ENCODE assay signal across 3 fruit fly cellular contexts in genomic region chr2L:11039548-11040144, dm6.
TF ChIP-seq lines count a peak whose summit lies in the region.

No protein-coding gene starts in this region.

- TF ChIP-seq CTCF in whole organism, embryonic (GFP tag; optimal IDR thresholded peaks at IDR 0.05; lab: Kevin White, UChicago), result no peak

TF ChIP-seq in whole organism, embryonic, 481 proteins besides CTCF, POLR2A, EP300 and RAD21 (continues in another document):
- TF ChIP-seq CG17829 (tag; optimal IDR thresholded peaks at IDR 0.05; lab: Kevin White, UChicago), result no peak
- no peak for TF ChIP-seq slbo (GFP tag; IDR thresholded peaks at IDR 0.05; lab: Robert Waterston, UW)
- peak; percentile 21 for TF ChIP-seq Deaf1 (tag; optimal IDR thresholded peaks at IDR 0.05; lab: Kevin White, UChicago)
- TF ChIP-seq CHES-1-like (GFP tag; optimal IDR thresholded peaks at IDR 0.05; lab: Kevin White, UChicago), result no peak
- no peak for TF ChIP-seq NK7.1 (GFP tag; optimal IDR thresholded peaks at IDR 0.05; lab: Kevin White, UChicago)
- TF ChIP-seq ci (GFP tag; IDR thresholded peaks at IDR 0.05; lab: Robert Waterston, UW), result no peak
- no peak for TF ChIP-seq jigr1 (GFP tag; IDR thresholded peaks at IDR 0.05; lab: Robert Waterston, UW)
- TF ChIP-seq Doc2 (GFP tag; IDR thresholded peaks at IDR 0.05; lab: Robert Waterston, UW), result no peak
- TF ChIP-seq chm (GFP tag; IDR thresholded peaks at IDR 0.05; lab: Robert Waterston, UW), result peak; percentile 30; the same call in 1 of the 2 replicates
- no peak for TF ChIP-seq tap (tag; optimal IDR thresholded peaks at IDR 0.05; lab: Kevin White, UChicago)
- peak; percentile 35 for TF ChIP-seq sqz (GFP tag; optimal IDR thresholded peaks at IDR 0.05; lab: Kevin White, UChicago)
- TF ChIP-seq oc (tag; optimal IDR thresholded peaks at IDR 0.05; lab: Kevin White, UChicago), result no peak
- TF ChIP-seq cwo (GFP tag; optimal IDR thresholded peaks at IDR 0.05; lab: Kevin White, UChicago), result peak; percentile 80
- no peak for TF ChIP-seq CG6791 (GFP tag; IDR thresholded peaks at IDR 0.05; lab: Robert Waterston, UW; ENCODE audit: partially characterized antibody)
- TF ChIP-seq CG9215 (GFP tag; IDR thresholded peaks at IDR 0.05; lab: Robert Waterston, UW), result no peak
- TF ChIP-seq run (tag; optimal IDR thresholded peaks at IDR 0.05; lab: Kevin White, UChicago), result peak; percentile 16
- TF ChIP-seq CG3995 (GFP tag; optimal IDR thresholded peaks at IDR 0.05; lab: Kevin White, UChicago), result no peak
- no peak for TF ChIP-seq NC2α (GFP tag; optimal IDR thresholded peaks at IDR 0.05; lab: Kevin White, UChicago)
- no peak for TF ChIP-seq CG15696 (tag; optimal IDR thresholded peaks at IDR 0.05; lab: Kevin White, UChicago)
- no peak for TF ChIP-seq CG7786 (GFP tag; optimal IDR thresholded peaks at IDR 0.05; lab: Kevin White, UChicago)
- TF ChIP-seq cg (GFP tag; optimal IDR thresholded peaks at IDR 0.05; lab: Kevin White, UChicago), result peak; percentile 35
- no peak for TF ChIP-seq sima (GFP tag; optimal IDR thresholded peaks at IDR 0.05; lab: Kevin White, UChicago)
- TF ChIP-seq Blimp-1 (GFP tag; optimal IDR thresholded peaks at IDR 0.05; lab: Kevin White, UChicago), result peak; percentile 23
- TF ChIP-seq CG14050 (GFP tag; IDR thresholded peaks at IDR 0.05; lab: Robert Waterston, UW), result no peak
- no peak for TF ChIP-seq CG9609 (GFP tag; optimal IDR thresholded peaks at IDR 0.05; lab: Kevin White, UChicago)
- TF ChIP-seq CG9437 (GFP tag; optimal IDR thresholded peaks at IDR 0.05; lab: Kevin White, UChicago), result no peak
- TF ChIP-seq exex (tag; optimal IDR thresholded peaks at IDR 0.05; lab: Kevin White, UChicago), result peak; percentile 46
- no peak for TF ChIP-seq CG11456 (GFP tag; IDR thresholded peaks at IDR 0.05; lab: Robert Waterston, UW)
- no peak for TF ChIP-seq CG17359 (tag; optimal IDR thresholded peaks at IDR 0.05; lab: Kevin White, UChicago)
- TF ChIP-seq tx (GFP tag; optimal IDR thresholded peaks at IDR 0.05; lab: Kevin White, UChicago), result no peak
- TF ChIP-seq CG8765 (GFP tag; IDR thresholded peaks at IDR 0.05; lab: Robert Waterston, UW), result no peak
- TF ChIP-seq D19A (tag; optimal IDR thresholded peaks at IDR 0.05; lab: Kevin White, UChicago), result peak; percentile 48

TF ChIP-seq in whole organism, prepupa, 60 proteins besides CTCF, POLR2A, EP300 and RAD21:
- TF ChIP-seq Sox14 (GFP tag; optimal IDR thresholded peaks at IDR 0.05; lab: Kevin White, UChicago), result no peak
- TF ChIP-seq fkh (GFP tag; optimal IDR thresholded peaks at IDR 0.05; lab: Kevin White, UChicago), result peak; percentile 64
- TF ChIP-seq CG32006 (GFP tag; optimal IDR thresholded peaks at IDR 0.05; lab: Kevin White, UChicago), result no peak
- TF ChIP-seq pdm3 (GFP tag; optimal IDR thresholded peaks at IDR 0.05; lab: Kevin White, UChicago), result no peak
- TF ChIP-seq Eip78C (GFP tag; lab: Kevin White, UChicago), result peak; percentile 3
- no peak for TF ChIP-seq CG4318 (GFP tag; optimal IDR thresholded peaks at IDR 0.05; lab: Kevin White, UChicago)
TF ChIP-seq in whole organism, prepupa: peak in this region for 2.

TF ChIP-seq in whole organism, pupa, 21 proteins besides CTCF, POLR2A, EP300 and RAD21:
- peak; percentile 53 for TF ChIP-seq EcR (GFP tag; optimal IDR thresholded peaks at IDR 0.05; lab: Kevin White, UChicago)
- TF ChIP-seq rn (GFP tag; IDR thresholded peaks at IDR 0.05; lab: Robert Waterston, UW), result no peak
- no peak for TF ChIP-seq gl (tag; optimal IDR thresholded peaks at IDR 0.05; lab: Kevin White, UChicago)

Comparison
In these comparisons a context has a peak if more than half of its experiments do, and no peak if none do; other contexts are left out.
1. Of the 7 proteins assayed by ChIP-seq in both whole organism, embryonic and whole organism, prepupa: peak only in whole organism, embryonic: Blimp-1; only in whole organism, prepupa: none; in both: none; in neither: 6.